Fruit fly (Drosophila melanogaster) whole organism, pupa: ENCODE data around the gene CG6650.

Experiments
- CG10348 ChIP-seq: fragments of 200-800 bp; sonication (Bioruptor generic); IDR thresholded peaks from 2 replicates; pipeline ENCODE4 v1.3.6; 2022; ENCODE audit warnings: missing biosample characterization, missing genetic modification characterization
- CG12605 ChIP-seq: fragments of 200-800 bp; sonication (Bioruptor generic); IDR thresholded peaks from 2 replicates; pipeline ENCODE4 v1.3.6; 2022; ENCODE audit warnings: missing biosample characterization, missing genetic modification characterization
- CG13204 ChIP-seq: fragments of 200-800 bp; sonication (Bioruptor generic); optimal IDR thresholded peaks from 2 replicates; lab custom pipeline; 2018; ENCODE audit warnings: missing biosample characterization, mild to moderate bottlenecking, missing genetic modification characterization, moderate library complexity
- CG14655 ChIP-seq: fragments of 200-800 bp; sonication (Bioruptor generic); optimal IDR thresholded peaks from 3 replicates; lab custom pipeline; 2017; ENCODE audit warnings: mild to moderate bottlenecking, missing biosample characterization, missing genetic modification reagents, missing genetic modification characterization
- CG15710 ChIP-seq: fragments of 200-800 bp; sonication (Bioruptor generic); optimal IDR thresholded peaks from 2 replicates; lab custom pipeline; 2018; ENCODE audit warnings: missing biosample characterization, mild to moderate bottlenecking, missing genetic modification characterization, moderate library complexity
- CG17806 ChIP-seq: fragments of 200-800 bp; sonication (Bioruptor generic); optimal IDR thresholded peaks from 2 replicates; lab custom pipeline; 2018; ENCODE audit warnings: missing biosample characterization, mild to moderate bottlenecking, missing genetic modification characterization, moderate library complexity
- CG32121 ChIP-seq: fragments of 200-800 bp; sonication (Bioruptor generic); IDR thresholded peaks from 2 replicates; pipeline ENCODE4 v1.3.6; 2022; ENCODE audit warnings: missing biosample characterization, missing genetic modification characterization
- CG34367 ChIP-seq: fragments of 200-800 bp; sonication (Bioruptor generic); optimal IDR thresholded peaks from 2 replicates; lab custom pipeline; 2018; ENCODE audit warnings: missing biosample characterization, mild to moderate bottlenecking, missing genetic modification characterization
- CG4496 ChIP-seq: fragments of 200-800 bp; sonication (Bioruptor generic); IDR thresholded peaks from 3 replicates; pipeline ENCODE4 v1.3.6; 2022; ENCODE audit warnings: missing biosample characterization, missing genetic modification characterization
- CG8159 ChIP-seq: fragments of 200-800 bp; sonication (Bioruptor generic); optimal IDR thresholded peaks from 3 replicates; lab custom pipeline; 2018; ENCODE audit warnings: missing biosample characterization, mild to moderate bottlenecking, missing genetic modification characterization, moderate library complexity
- CG8301 ChIP-seq: fragments of 200-800 bp; sonication (Bioruptor generic); optimal IDR thresholded peaks from 2 replicates; lab custom pipeline; 2018; ENCODE audit warnings: missing biosample characterization, mild to moderate bottlenecking, missing genetic modification characterization
- CG9948 ChIP-seq: fragments of 200-800 bp; sonication (Bioruptor generic); optimal IDR thresholded peaks from 2 replicates; lab custom pipeline; 2018; ENCODE audit warnings: missing biosample characterization, mild to moderate bottlenecking, missing genetic modification characterization, moderate library complexity
- D1 ChIP-seq: fragments of 200-800 bp; sonication (Bioruptor generic); optimal IDR thresholded peaks from 2 replicates; lab custom pipeline; 2018; ENCODE audit warnings: missing biosample characterization, mild to moderate bottlenecking, missing genetic modification characterization, moderate library complexity
- EcR ChIP-seq: fragments of 200-800 bp; sonication (Bioruptor generic); optimal IDR thresholded peaks from 3 replicates; lab custom pipeline; 2019; ENCODE audit warnings: missing biosample characterization, missing genetic modification characterization, mild to moderate bottlenecking, moderate library complexity, missing genetic modification reagents
- Ets98B ChIP-seq: fragments of 200-800 bp; sonication (Bioruptor generic); IDR thresholded peaks from 2 replicates; pipeline ENCODE4 v1.3.6; 2022; ENCODE audit warnings: missing biosample characterization, missing genetic modification characterization
- Pif1A ChIP-seq: fragments of 200-800 bp; sonication (Bioruptor generic); optimal IDR thresholded peaks from 3 replicates; lab custom pipeline; 2016; ENCODE audit warnings: missing biosample characterization, missing genetic modification characterization
- Pif1B ChIP-seq: fragments of 200-800 bp; sonication (Bioruptor generic); optimal IDR thresholded peaks from 3 replicates; lab custom pipeline; 2016; ENCODE audit warnings: missing biosample characterization, missing genetic modification characterization
- Snoo ChIP-seq: fragments of 200-800 bp; sonication (Bioruptor generic); optimal IDR thresholded peaks from 3 replicates; lab custom pipeline; 2017; ENCODE audit warnings: missing biosample characterization, mild to moderate bottlenecking, missing genetic modification characterization, inconsistent platforms
- fd96Ca ChIP-seq: fragments of 200-800 bp; sonication (Bioruptor generic); IDR thresholded peaks from 3 replicates; pipeline ENCODE4 v1.3.6; 2022; ENCODE audit warnings: missing biosample characterization, missing genetic modification characterization
- gl ChIP-seq: fragments of 200-800 bp; sonication (Bioruptor generic); optimal IDR thresholded peaks from 2 replicates; lab custom pipeline; 2018; ENCODE audit warnings: missing biosample characterization, mild to moderate bottlenecking, missing genetic modification characterization
- rn ChIP-seq: fragments of 200-800 bp; sonication (Bioruptor generic); IDR thresholded peaks from 2 replicates; pipeline ENCODE4 v1.3.6; 2022; ENCODE audit warnings: missing biosample characterization, missing genetic modification characterization

The CG6650 gene

DNA sequence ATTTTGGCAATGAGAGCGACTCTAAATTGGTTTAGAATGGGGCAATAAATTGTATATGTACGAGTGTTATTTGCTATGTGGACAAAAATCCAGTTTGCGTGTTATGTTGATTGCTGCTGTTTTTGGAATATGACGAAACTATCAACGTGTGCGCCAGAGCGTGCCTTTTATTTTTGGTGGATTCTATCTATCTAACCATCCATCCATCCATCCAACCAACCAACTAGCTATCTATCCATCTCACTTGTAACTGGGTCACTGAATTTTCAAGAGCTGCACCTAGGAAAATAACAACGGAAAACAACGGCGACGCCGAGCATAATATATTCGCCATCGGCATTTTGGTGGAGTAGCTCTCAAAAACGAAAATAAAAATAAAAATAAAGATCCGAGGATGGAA, 31.5 kb downstream of the CG6650 start:
- TF ChIP-seq fd96Ca (GFP tag; lab: Robert Waterston, UW) (no peak), CG32121 (GFP tag; lab: Robert Waterston, UW) (peak; percentile 15; the same call in 1 of the 2 replicates)
- TF ChIP-seq, all 21 proteins: peak for 1

dm6 chr3L:14063241-14064064, 32.2 kb downstream of the CG6650 start:
- 0 out of 2 replicates have a peak, but pooled peaks have one; percentile 16 for TF ChIP-seq CG32121 (GFP tag; lab: Robert Waterston, UW)
- peak; percentile 35 for TF ChIP-seq CG15710 (tag; lab: Kevin White, UChicago)
- TF ChIP-seq CG34367 (tag; lab: Kevin White, UChicago) = peak; percentile 18
- no peak for TF ChIP-seq CG14655
- peak; percentile 27; the same call in 1 of the 3 replicates for TF ChIP-seq CG4496 (GFP tag; lab: Robert Waterston, UW)
- peak; percentile 54 for TF ChIP-seq CG10348 (GFP tag; lab: Robert Waterston, UW)
- TF ChIP-seq EcR (GFP tag; lab: Kevin White, UChicago) = peak; percentile 78
- TF ChIP-seq CG8301 = peak; percentile 43
- TF ChIP-seq Pif1A (GFP tag; lab: Kevin White, UChicago) = peak; percentile 23
- TF ChIP-seq CG13204 (GFP tag; lab: Kevin White, UChicago) = peak; percentile 33
- TF ChIP-seq D1 (tag; lab: Kevin White, UChicago) = no peak
- no peak for TF ChIP-seq gl (tag; lab: Kevin White, UChicago)
- peak; percentile 39 for TF ChIP-seq CG9948
- TF ChIP-seq fd96Ca (GFP tag; lab: Robert Waterston, UW) = peak; percentile 15; the same call in 1 of the 3 replicates

DNA sequence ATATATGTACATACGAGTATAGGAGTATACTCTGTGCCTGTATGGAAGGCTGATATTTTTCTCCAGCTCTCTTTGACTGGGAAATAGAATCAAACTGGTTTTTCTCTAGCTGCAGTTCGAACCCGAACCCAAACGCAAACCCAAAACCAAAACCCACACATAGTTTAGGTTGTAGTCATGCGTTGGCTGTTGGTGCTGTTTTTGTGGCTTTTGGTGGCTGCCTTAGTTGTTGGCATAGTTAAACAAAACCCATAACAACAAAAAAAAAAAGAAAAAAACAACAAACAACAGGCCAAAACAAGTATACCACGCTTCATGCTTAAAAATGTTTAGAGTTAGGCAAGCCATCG, 32.8 kb downstream of the CG6650 start:
- TF ChIP-seq CG8159 (no peak), CG34367 (tag; lab: Kevin White, UChicago) (no peak), CG10348 (GFP tag; lab: Robert Waterston, UW) (no peak), EcR (GFP tag; lab: Kevin White, UChicago) (no peak), D1 (tag; lab: Kevin White, UChicago) (no peak), Pif1A (GFP tag; lab: Kevin White, UChicago) (no peak), CG14655 (no peak), Pif1B (GFP tag; lab: Kevin White, UChicago) (no peak), CG12605 (GFP tag; lab: Robert Waterston, UW) (no peak), CG8301 (no peak), CG4496 (GFP tag; lab: Robert Waterston, UW) (no peak), fd96Ca (GFP tag; lab: Robert Waterston, UW) (no peak)

- TF ChIP-seq CG8301 = no peak
- no peak for TF ChIP-seq CG15710 (tag; lab: Kevin White, UChicago)
- TF ChIP-seq rn = no peak
- TF ChIP-seq CG4496 (GFP tag; lab: Robert Waterston, UW) = 0 out of 3 replicates have a peak, but pooled peaks have one; percentile 25
- no peak for TF ChIP-seq Pif1A (GFP tag; lab: Kevin White, UChicago)
- no peak for TF ChIP-seq gl (tag; lab: Kevin White, UChicago)
- TF ChIP-seq CG8159 = no peak
- TF ChIP-seq CG32121 (GFP tag; lab: Robert Waterston, UW) = no peak
- no peak for TF ChIP-seq CG9948
- TF ChIP-seq CG12605 (GFP tag; lab: Robert Waterston, UW) = peak; percentile 79
- TF ChIP-seq CG17806 (tag; lab: Kevin White, UChicago) = no peak
- no peak for TF ChIP-seq CG10348 (GFP tag; lab: Robert Waterston, UW)
These were observed 40.4 kb downstream of the CG6650 start, which contains the start of gene Pex1 for dm6 chr3L:14071621-14072020. TSS of gene Pex1 (plus strand) at chr3L:14071892.

- no peak for TF ChIP-seq CG12605 (GFP tag; lab: Robert Waterston, UW)
- TF ChIP-seq CG8301 = no peak
- TF ChIP-seq D1 (tag; lab: Kevin White, UChicago) = no peak
- TF ChIP-seq, all 21 proteins: peak for 0
These were observed 44.2 kb downstream of the CG6650 start, which contains the start of gene btl for dm6 chr3L:14075472-14075871. TSS of gene btl (plus strand) at chr3L:14075772.

- TF ChIP-seq CG34367 (tag; lab: Kevin White, UChicago) = no peak
- no peak for TF ChIP-seq Ets98B
- no peak for TF ChIP-seq gl (tag; lab: Kevin White, UChicago)
- TF ChIP-seq CG12605 (GFP tag; lab: Robert Waterston, UW) = no peak
- no peak for TF ChIP-seq CG8159
- TF ChIP-seq CG4496 (GFP tag; lab: Robert Waterston, UW) = no peak
- TF ChIP-seq CG9948 = no peak
- no peak for TF ChIP-seq CG15710 (tag; lab: Kevin White, UChicago)
These were observed 45.3 kb downstream of the CG6650 start for dm6 chr3L:14076559-14076958.

DNA sequence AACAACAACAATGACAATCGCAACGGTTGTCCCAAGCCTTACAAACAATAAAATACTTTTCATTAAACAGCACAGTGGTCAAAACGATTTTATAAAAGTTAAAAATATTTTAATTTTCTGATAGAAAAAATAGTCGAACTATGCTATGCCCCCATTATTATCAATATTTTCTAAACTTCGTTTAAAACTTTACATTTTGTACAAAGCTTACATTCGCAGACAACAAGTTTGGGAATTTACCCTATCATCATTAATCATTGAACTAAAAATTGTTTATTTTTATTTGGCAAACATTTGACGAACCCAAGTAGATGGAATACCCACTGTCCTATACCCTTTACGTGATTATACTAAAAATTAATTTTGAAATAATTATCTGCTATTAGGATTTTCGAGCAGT, 47.0 kb downstream of the CG6650 start:
- no peak for TF ChIP-seq Snoo (tag; lab: Kevin White, UChicago)
- no peak for TF ChIP-seq Pif1A (GFP tag; lab: Kevin White, UChicago)
